Worm (Caenorhabditis elegans) whole organism, mixed stage, embryonic: Measurements from ENCODE around the gene C18B2.5.

Experiments used
- M03D4.4 ChIP-seq: sonication (generic microtip); optimal IDR thresholded peaks from 2 replicates; lab custom pipeline; 2017; ENCODE audit warnings: mild to moderate bottlenecking, missing genetic modification characterization, missing compliant biosample characterization
- bed-3 ChIP-seq: fragments of 200-800 bp; sonication (Bioruptor generic); optimal IDR thresholded peaks from 3 replicates; lab custom pipeline; 2018; ENCODE audit warnings: mild to moderate bottlenecking, missing genetic modification characterization, moderate library complexity, missing compliant biosample characterization
- blmp-1 ChIP-seq: fragments of 150-350 bp; optimal IDR thresholded peaks from 2 replicates; lab custom pipeline; 2014; ENCODE audit warnings: missing biosample characterization, missing genetic modification characterization
- ceh-39 ChIP-seq: fragments of 150-350 bp; optimal IDR thresholded peaks from 2 replicates; lab custom pipeline; 2014; ENCODE audit warnings: missing biosample characterization, missing genetic modification characterization
- ceh-43 ChIP-seq: fragments of 200-800 bp; sonication (Bioruptor generic); optimal IDR thresholded peaks from 2 replicates; lab custom pipeline; 2018; ENCODE audit warnings: mild to moderate bottlenecking, missing genetic modification characterization, moderate library complexity, missing compliant biosample characterization
- ceh-83 ChIP-seq: fragments of 200-800 bp; sonication (Bioruptor generic); optimal IDR thresholded peaks from 2 replicates; lab custom pipeline; 2018; ENCODE audit warnings: mild to moderate bottlenecking, missing genetic modification characterization, missing compliant biosample characterization
- ces-1 ChIP-seq: fragments of 150-350 bp; optimal IDR thresholded peaks from 2 replicates; lab custom pipeline; 2014; ENCODE audit warnings: missing biosample characterization, missing genetic modification reagents, missing genetic modification characterization
- cnd-1 ChIP-seq: fragments of 200-800 bp; sonication (Bioruptor generic); optimal IDR thresholded peaks from 2 replicates; lab custom pipeline; 2018; ENCODE audit warnings: mild to moderate bottlenecking, missing genetic modification characterization, missing compliant biosample characterization
- drap-1 ChIP-seq: fragments of 200-800 bp; sonication (Bioruptor generic); optimal IDR thresholded peaks from 3 replicates; lab custom pipeline; 2018; ENCODE audit warnings: mild to moderate bottlenecking, missing genetic modification characterization, missing compliant biosample characterization
- elt-3 ChIP-seq: fragments of 150-350 bp; optimal IDR thresholded peaks from 2 replicates; lab custom pipeline; 2014; ENCODE audit warnings: missing biosample characterization, missing genetic modification characterization
- flh-1 ChIP-seq: fragments of 200-800 bp; sonication (Bioruptor generic); optimal IDR thresholded peaks from 2 replicates; lab custom pipeline; 2018; ENCODE audit warnings: mild to moderate bottlenecking, missing genetic modification characterization, moderate library complexity, missing compliant biosample characterization
- ham-2 ChIP-seq: fragments of 200-800 bp; sonication (Bioruptor generic); optimal IDR thresholded peaks from 2 replicates; lab custom pipeline; 2018; ENCODE audit warnings: mild to moderate bottlenecking, missing genetic modification characterization, missing compliant biosample characterization
- hlh-1 ChIP-seq: fragments of 150-350 bp; optimal IDR thresholded peaks from 2 replicates; lab custom pipeline; 2014; ENCODE audit warnings: missing biosample characterization, missing genetic modification reagents, missing genetic modification characterization
- lin-13 ChIP-seq: fragments of 150-350 bp; optimal IDR thresholded peaks from 2 replicates; lab custom pipeline; 2014; ENCODE audit warnings: missing biosample characterization, missing genetic modification characterization
- lin-32 ChIP-seq: fragments of 200-800 bp; sonication (Bioruptor generic); optimal IDR thresholded peaks from 2 replicates; lab custom pipeline; 2018; ENCODE audit warnings: mild to moderate bottlenecking, missing genetic modification characterization, missing compliant biosample characterization
- lsy-2 ChIP-seq: fragments of 150-350 bp; optimal IDR thresholded peaks from 2 replicates; lab custom pipeline; 2014; ENCODE audit warnings: missing biosample characterization, missing genetic modification characterization
- mab-5 ChIP-seq: fragments of 150-350 bp; optimal IDR thresholded peaks from 2 replicates; lab custom pipeline; 2014; ENCODE audit warnings: missing biosample characterization, missing genetic modification characterization
- mep-1 ChIP-seq: fragments of 150-350 bp; optimal IDR thresholded peaks from 2 replicates; lab custom pipeline; 2017; ENCODE audit warnings: missing biosample characterization, missing genetic modification reagents, missing genetic modification characterization, inconsistent platforms
- mls-2 ChIP-seq: sonication (generic microtip); optimal IDR thresholded peaks from 2 replicates; lab custom pipeline; 2016; ENCODE audit warnings: mild to moderate bottlenecking, missing genetic modification characterization, moderate library complexity, missing compliant biosample characterization
- nhr-12 ChIP-seq: fragments of 150-350 bp; optimal IDR thresholded peaks from 2 replicates; lab custom pipeline; 2014; ENCODE audit warnings: missing biosample characterization, missing genetic modification characterization
- nhr-2 ChIP-seq: fragments of 150-350 bp; optimal IDR thresholded peaks from 2 replicates; lab custom pipeline; 2014; ENCODE audit warnings: missing biosample characterization, missing genetic modification characterization
- nhr-237 ChIP-seq: fragments of 150-350 bp; optimal IDR thresholded peaks from 2 replicates; lab custom pipeline; 2014; ENCODE audit warnings: missing biosample characterization, missing genetic modification characterization
- nhr-28 ChIP-seq: fragments of 150-350 bp; optimal IDR thresholded peaks from 2 replicates; lab custom pipeline; 2014; ENCODE audit warnings: missing biosample characterization, missing genetic modification characterization
- nhr-76 ChIP-seq: sonication (generic microtip); optimal IDR thresholded peaks from 2 replicates; lab custom pipeline; 2017; ENCODE audit warnings: missing biosample characterization, missing genetic modification characterization
- pha-4 ChIP-seq: fragments of 150-350 bp; optimal IDR thresholded peaks from 2 replicates; lab custom pipeline; 2018; ENCODE audit warnings: missing biosample characterization, missing genetic modification reagents, missing genetic modification characterization
- sem-2 ChIP-seq: fragments of 200-800 bp; sonication (Bioruptor generic); optimal IDR thresholded peaks from 2 replicates; lab custom pipeline; 2018; ENCODE audit warnings: mild to moderate bottlenecking, missing genetic modification characterization, missing compliant biosample characterization
- snpc-4 ChIP-seq: fragments of 150-350 bp; optimal IDR thresholded peaks from 2 replicates; lab custom pipeline; 2014; ENCODE audit warnings: missing biosample characterization, missing genetic modification characterization
- tbx-8 ChIP-seq: fragments of 200-800 bp; sonication (Bioruptor generic); optimal IDR thresholded peaks from 2 replicates; lab custom pipeline; 2018; ENCODE audit warnings: mild to moderate bottlenecking, missing genetic modification characterization, moderate library complexity, missing compliant biosample characterization
- unc-120 ChIP-seq: sonication (generic microtip); optimal IDR thresholded peaks from 2 replicates; lab custom pipeline; 2017; ENCODE audit warnings: missing genetic modification characterization, missing compliant biosample characterization; ENCODE audit not compliant: poor library complexity, severe bottlenecking
- unc-39 ChIP-seq: fragments of 150-350 bp; optimal IDR thresholded peaks from 2 replicates; lab custom pipeline; 2014; ENCODE audit warnings: missing biosample characterization, missing genetic modification characterization
- unc-62 ChIP-seq: fragments of 150-350 bp; optimal IDR thresholded peaks from 2 replicates; lab custom pipeline; 2014; ENCODE audit warnings: missing biosample characterization, missing genetic modification reagents, missing genetic modification characterization
- zip-8 ChIP-seq: fragments of 150-350 bp; optimal IDR thresholded peaks from 2 replicates; lab custom pipeline; 2014; ENCODE audit warnings: missing biosample characterization, missing genetic modification characterization
- ztf-11 ChIP-seq: fragments of 150-350 bp; optimal IDR thresholded peaks from 2 replicates; lab custom pipeline; 2014; ENCODE audit warnings: missing biosample characterization, missing genetic modification characterization

The C18B2.5 gene

ce11 chrX:3610442-3610841 is 450 bp downstream of the C18B2.5 start:
- TF ChIP-seq ztf-11 (no peak), mls-2 (no peak), nhr-28 (no peak), nhr-237 (tag; lab: Kevin White, UChicago) (no peak), M03D4.4 (tag; lab: Kevin White, UChicago) (no peak), hlh-1 (tag; lab: Kevin White, UChicago) (no peak), blmp-1 (tag; lab: Kevin White, UChicago) (no peak), ceh-39 (tag; lab: Kevin White, UChicago) (no peak), ceh-83 (GFP tag; lab: Kevin White, UChicago) (no peak), nhr-12 (no peak)

- TF ChIP-seq nhr-12 (no peak), nhr-76 (tag; lab: Kevin White, UChicago) (no peak), elt-3 (tag; lab: Kevin White, UChicago) (no peak), unc-39 (tag; lab: Kevin White, UChicago) (no peak), mep-1 (tag; lab: Kevin White, UChicago) (peak; percentile 57), drap-1 (GFP tag; lab: Kevin White, UChicago) (peak; percentile 27), unc-120 (tag; lab: Kevin White, UChicago) (peak; percentile 79), blmp-1 (tag; lab: Kevin White, UChicago) (no peak), nhr-28 (no peak), pha-4 (tag; lab: Kevin White, UChicago) (peak; percentile 28), ces-1 (GFP tag; lab: Kevin White, UChicago) (peak; percentile 58), nhr-237 (tag; lab: Kevin White, UChicago) (peak; percentile 17), ceh-43 (GFP tag; lab: Kevin White, UChicago) (peak; percentile 46), ceh-83 (GFP tag; lab: Kevin White, UChicago) (no peak), lsy-2 (tag; lab: Kevin White, UChicago) (no peak), ztf-11 (no peak), unc-62 (peak; percentile 83), mls-2 (peak; percentile 72), ceh-39 (tag; lab: Kevin White, UChicago) (peak; percentile 4)
Measured at ce11 chrX:3605727-3606126, 5.2 kb downstream of the C18B2.5 start, which contains the start of gene C18B2.4. Gene C18B2.4, minus strand, starts transcription at chrX:3605741.

- TF ChIP-seq blmp-1 (tag; lab: Kevin White, UChicago): no peak
- TF ChIP-seq lin-32 (GFP tag; lab: Kevin White, UChicago): no peak
- no peak for TF ChIP-seq bed-3
- TF ChIP-seq snpc-4 (tag; lab: Kevin White, UChicago): no peak
- no peak for TF ChIP-seq unc-120 (tag; lab: Kevin White, UChicago)
- no peak for TF ChIP-seq ceh-43 (GFP tag; lab: Kevin White, UChicago)
- TF ChIP-seq nhr-76 (tag; lab: Kevin White, UChicago): no peak
- TF ChIP-seq pha-4 (tag; lab: Kevin White, UChicago): no peak
- no peak for TF ChIP-seq ham-2 (GFP tag; lab: Kevin White, UChicago)
- TF ChIP-seq tbx-8 (GFP tag; lab: Kevin White, UChicago): no peak
- TF ChIP-seq sem-2: no peak
- TF ChIP-seq nhr-28: no peak
- TF ChIP-seq flh-1: no peak
- TF ChIP-seq drap-1 (GFP tag; lab: Kevin White, UChicago): no peak
Measured at ce11 chrX:3602622-3603021, 8.3 kb downstream of the C18B2.5 start.

- TF ChIP-seq flh-1 (no peak), hlh-1 (tag; lab: Kevin White, UChicago) (peak; percentile 18)
Measured at ce11 chrX:3601531-3601930, 9.4 kb downstream of the C18B2.5 start, which contains the start of gene C18B2.3. Gene C18B2.3, plus strand, starts transcription at chrX:3601831.

- no peak for TF ChIP-seq nhr-76 (tag; lab: Kevin White, UChicago)
- TF ChIP-seq cnd-1 (tag; lab: Kevin White, UChicago): no peak
- TF ChIP-seq hlh-1 (tag; lab: Kevin White, UChicago): no peak
- TF ChIP-seq M03D4.4 (tag; lab: Kevin White, UChicago): no peak
- no peak for TF ChIP-seq mep-1 (tag; lab: Kevin White, UChicago)
- TF ChIP-seq unc-120 (tag; lab: Kevin White, UChicago): no peak
- no peak for TF ChIP-seq lsy-2 (tag; lab: Kevin White, UChicago)
- no peak for TF ChIP-seq mab-5 (tag; lab: Kevin White, UChicago)
- no peak for TF ChIP-seq sem-2
- no peak for TF ChIP-seq blmp-1 (tag; lab: Kevin White, UChicago)
- TF ChIP-seq nhr-2: no peak
- TF ChIP-seq tbx-8 (GFP tag; lab: Kevin White, UChicago): no peak
- TF ChIP-seq lin-32 (GFP tag; lab: Kevin White, UChicago): no peak
- TF ChIP-seq lin-13 (tag; lab: Kevin White, UChicago): no peak
- no peak for TF ChIP-seq elt-3 (tag; lab: Kevin White, UChicago)
- TF ChIP-seq mls-2: no peak
- TF ChIP-seq zip-8 (tag; lab: Kevin White, UChicago): no peak
Measured at ce11 chrX:3600390-3600789, 10.5 kb downstream of the C18B2.5 start, which contains the start of gene cgr-1. Gene cgr-1, minus strand, starts transcription at chrX:3600457.
